Worm (Caenorhabditis elegans): ENCODE data around the gene dnc-3.

- no peak for TF ChIP-seq W03F9.2 (tag; optimal IDR thresholded peaks at IDR 0.05)
- no peak for TF ChIP-seq him-1 (tag; optimal IDR thresholded peaks at IDR 0.05)
- TF ChIP-seq dao-5 (tag; optimal IDR thresholded peaks at IDR 0.05) = no peak
Measured at ce11 chrII:3573255-3573654, 19.7 kb downstream of the dnc-3 start, which contains the start of gene clec-130.

Data from whole organism, L4/young adult.